Worm (Caenorhabditis elegans) whole organism, young adult: ENCODE results near the gene Y41E3.6.
"Not testable (repeated sequence)": the region's sequence is repeated elsewhere in the genome, so short reads cannot be mapped to it uniquely, and the experiment has no call there.

ENCODE experiments used
- B0035.1 ChIP-seq: sonication (generic microtip); optimal IDR thresholded peaks from 2 replicates; lab custom pipeline; 2016; ENCODE audit warnings: missing genetic modification characterization, mild to moderate bottlenecking, missing compliant biosample characterization, missing genotype, missing genetic modification reagents
- B0261.1 ChIP-seq: sonication (generic microtip); optimal IDR thresholded peaks from 2 replicates; lab custom pipeline; 2016; ENCODE audit warnings: mild to moderate bottlenecking, missing genetic modification characterization, moderate library complexity, missing compliant biosample characterization
- C06A6.2 ChIP-seq: fragments of 200-800 bp; sonication (Bioruptor generic); conservative IDR thresholded peaks from 2 replicates; pipeline ENCODE4 v1.3.6; 2022; ENCODE audit warnings: missing genetic modification characterization, missing compliant biosample characterization
- F37B4.10 ChIP-seq: fragments of 200-800 bp; sonication (Bioruptor generic); IDR thresholded peaks from 2 replicates; pipeline ENCODE4 v1.3.6; 2022; ENCODE audit warnings: missing genetic modification characterization, missing compliant biosample characterization
- F52B5.7 ChIP-seq: sonication (generic microtip); optimal IDR thresholded peaks from 2 replicates; lab custom pipeline; 2016; ENCODE audit warnings: mild to moderate bottlenecking, missing genetic modification characterization, missing compliant biosample characterization
- T07F8.4 ChIP-seq: sonication (generic microtip); optimal IDR thresholded peaks from 2 replicates; lab custom pipeline; 2016; ENCODE audit warnings: mild to moderate bottlenecking, missing genetic modification characterization, moderate library complexity, missing compliant biosample characterization
- Y79H2A.3 ChIP-seq: fragments of 200-800 bp; sonication (Bioruptor generic); conservative IDR thresholded peaks from 2 replicates; pipeline ENCODE4 v1.3.6; 2022; ENCODE audit warnings: missing genetic modification reagents, missing genetic modification characterization, missing compliant biosample characterization
- ZK185.1 ChIP-seq: sonication (generic microtip); optimal IDR thresholded peaks from 2 replicates; lab custom pipeline; 2016; ENCODE audit warnings: mild to moderate bottlenecking, missing genetic modification characterization, missing compliant biosample characterization; ENCODE audit not compliant: poor library complexity, severe bottlenecking
- athp-1 ChIP-seq: sonication (generic microtip); optimal IDR thresholded peaks from 2 replicates; lab custom pipeline; 2017; ENCODE audit warnings: mild to moderate bottlenecking, missing genetic modification characterization, missing compliant biosample characterization
- attf-5 ChIP-seq: fragments of 200-800 bp; sonication (Bioruptor generic); optimal IDR thresholded peaks from 2 replicates; lab custom pipeline; 2018; ENCODE audit warnings: mild to moderate bottlenecking, missing genetic modification characterization, missing compliant biosample characterization
- bed-1 ChIP-seq: fragments of 200-800 bp; sonication (Bioruptor generic); IDR thresholded peaks from 2 replicates; pipeline ENCODE4 v1.3.6; 2022; ENCODE audit warnings: missing genetic modification reagents, missing genetic modification characterization, missing compliant biosample characterization
- cebp-1 ChIP-seq, 2 experiments: fragments of 200-800 bp in 1 of 2; sonication (Bioruptor generic) in 1 of 2; sonication (generic microtip) in 1 of 2; IDR thresholded peaks in 1 of 2; optimal IDR thresholded peaks in 1 of 2; 2 replicates each; pipeline versions ENCODE4 v1.3.6 to Lab custom; 2017 to 2022; ENCODE audit warnings: missing compliant biosample characterization in 2 of 2, missing genetic modification characterization in 2 of 2, mild to moderate bottlenecking in 1 of 2, missing genetic modification reagents in 1 of 2, moderate library complexity in 1 of 2
- ceh-27 ChIP-seq: fragments of 200-800 bp; sonication (Bioruptor generic); optimal IDR thresholded peaks from 2 replicates; lab custom pipeline; 2018; ENCODE audit warnings: mild to moderate bottlenecking, missing genetic modification characterization, moderate library complexity, missing compliant biosample characterization
- dox-1 ChIP-seq: fragments of 200-800 bp; sonication (Bioruptor generic); IDR thresholded peaks from 2 replicates; pipeline ENCODE4 v1.3.6; 2022; ENCODE audit warnings: missing genetic modification reagents, missing genetic modification characterization, missing compliant biosample characterization
- efl-1 ChIP-seq: fragments of 150-350 bp; optimal IDR thresholded peaks from 2 replicates; lab custom pipeline; 2014; ENCODE audit warnings: missing biosample characterization, missing genetic modification reagents, missing genetic modification characterization
- egrh-3 ChIP-seq: fragments of 200-800 bp; sonication (Bioruptor generic); IDR thresholded peaks from 2 replicates; pipeline ENCODE4 v1.3.6; 2022; ENCODE audit warnings: missing genetic modification reagents, missing genetic modification characterization, missing compliant biosample characterization
- hrde-1 ChIP-seq: sonication (generic microtip); optimal IDR thresholded peaks from 2 replicates; lab custom pipeline; 2016; ENCODE audit warnings: missing genetic modification characterization, mild to moderate bottlenecking, missing compliant biosample characterization, moderate library complexity, missing genotype, missing genetic modification reagents, borderline replicate concordance
- lag-1 ChIP-seq: fragments of 200-800 bp; sonication (Bioruptor generic); IDR thresholded peaks from 2 replicates; pipeline ENCODE4 v1.3.6; 2022; ENCODE audit warnings: missing genetic modification reagents, missing genetic modification characterization, missing compliant biosample characterization
- let-607 ChIP-seq, 2 experiments: fragments of 200-800 bp in 1 of 2; sonication (Bioruptor generic) in 1 of 2; sonication (generic microtip) in 1 of 2; optimal IDR thresholded peaks; 2 replicates each; lab custom pipeline; 2016 to 2018; ENCODE audit warnings: mild to moderate bottlenecking in 2 of 2, missing compliant biosample characterization in 2 of 2, missing genetic modification characterization in 2 of 2, moderate library complexity in 2 of 2, missing genotype in 1 of 2
- lin-35 ChIP-seq, 3 experiments: fragments of 150-350 bp in 2 of 3; sonication (generic microtip) in 1 of 3; optimal IDR thresholded peaks; 2 replicates each; lab custom pipeline; 2014 to 2018; ENCODE audit warnings: missing biosample characterization in 3 of 3, missing genetic modification characterization in 3 of 3, missing genetic modification reagents in 3 of 3
- lir-1 ChIP-seq: fragments of 200-800 bp; sonication (Bioruptor generic); conservative IDR thresholded peaks from 2 replicates; pipeline ENCODE4 v1.3.6; 2022; ENCODE audit warnings: missing genetic modification reagents, missing genetic modification characterization, missing compliant biosample characterization
- lsy-27 ChIP-seq: sonication (generic microtip); optimal IDR thresholded peaks from 2 replicates; lab custom pipeline; 2017; ENCODE audit warnings: missing genetic modification characterization, mild to moderate bottlenecking, missing compliant biosample characterization, antibody characterized with exemption, missing genotype, borderline replicate concordance; ENCODE audit not compliant: insufficient read depth
- madf-3 ChIP-seq: fragments of 200-800 bp; sonication (Bioruptor generic); IDR thresholded peaks from 2 replicates; pipeline ENCODE4 v1.3.6; 2022; ENCODE audit warnings: missing genetic modification reagents, missing genetic modification characterization, missing compliant biosample characterization
- mcd-1 ChIP-seq: fragments of 200-800 bp; sonication (Bioruptor generic); IDR thresholded peaks from 2 replicates; pipeline ENCODE4 v1.3.6; 2022; ENCODE audit warnings: missing genetic modification reagents, missing genetic modification characterization, missing compliant biosample characterization
- nfyb-1 ChIP-seq: fragments of 200-800 bp; sonication (Bioruptor generic); IDR thresholded peaks from 2 replicates; pipeline ENCODE4 v1.3.6; 2022; ENCODE audit warnings: missing genetic modification reagents, missing genetic modification characterization, missing compliant biosample characterization
- nhr-179 ChIP-seq: sonication (generic microtip); optimal IDR thresholded peaks from 2 replicates; lab custom pipeline; 2016; ENCODE audit warnings: mild to moderate bottlenecking, missing genetic modification characterization, missing compliant biosample characterization
- nhr-27 ChIP-seq: fragments of 200-800 bp; sonication (Bioruptor generic); optimal IDR thresholded peaks from 2 replicates; lab custom pipeline; 2018; ENCODE audit warnings: mild to moderate bottlenecking, missing genetic modification characterization, moderate library complexity, missing compliant biosample characterization
- rec-8 ChIP-seq, 2 experiments: sonication (generic microtip); optimal IDR thresholded peaks; 2 replicates each; lab custom pipeline; 2016; ENCODE audit warnings: mild to moderate bottlenecking in 2 of 2, missing genetic modification characterization in 2 of 2, missing genetic modification reagents in 2 of 2, missing genotype in 2 of 2, missing biosample characterization in 1 of 2, missing compliant biosample characterization in 1 of 2, moderate library complexity in 1 of 2
- snpc-1.1 ChIP-seq: sonication (generic microtip); optimal IDR thresholded peaks from 2 replicates; lab custom pipeline; 2017; ENCODE audit warnings: missing genetic modification characterization, mild to moderate bottlenecking, missing compliant biosample characterization, antibody characterized with exemption, moderate library complexity, missing genotype, missing genetic modification reagents; ENCODE audit not compliant: insufficient read depth
- snpc-3.4 ChIP-seq: sonication (generic microtip); optimal IDR thresholded peaks from 2 replicates; lab custom pipeline; 2017; ENCODE audit warnings: missing genetic modification characterization, mild to moderate bottlenecking, missing compliant biosample characterization, antibody characterized with exemption, moderate library complexity, missing genotype, missing genetic modification reagents
- snpc-4 ChIP-seq, 5 experiments: fragments of 150-350 bp in 1 of 5; sonication (generic microtip) in 4 of 5; optimal IDR thresholded peaks; 2 replicates each; lab custom pipeline; 2014 to 2018; ENCODE audit warnings: missing genetic modification characterization in 5 of 5, missing biosample characterization in 3 of 5, antibody characterized with exemption in 2 of 5, mild to moderate bottlenecking in 2 of 5, missing compliant biosample characterization in 2 of 5, missing genotype in 2 of 5, moderate library complexity in 2 of 5, missing genetic modification reagents in 1 of 5
- tbx-9 ChIP-seq: sonication (generic microtip); optimal IDR thresholded peaks from 2 replicates; lab custom pipeline; 2016; ENCODE audit warnings: borderline replicate concordance, missing genetic modification characterization, inconsistent platforms, missing compliant biosample characterization
- tlf-1 ChIP-seq: fragments of 200-800 bp; sonication (Bioruptor generic); optimal IDR thresholded peaks from 2 replicates; lab custom pipeline; 2018; ENCODE audit warnings: mild to moderate bottlenecking, missing genetic modification characterization, missing compliant biosample characterization
- unc-62 ChIP-seq: fragments of 150-350 bp; optimal IDR thresholded peaks from 2 replicates; lab custom pipeline; 2014; ENCODE audit warnings: missing biosample characterization, missing genetic modification reagents, missing genetic modification characterization
- zim-3 ChIP-seq: sonication (generic microtip); optimal IDR thresholded peaks from 2 replicates; lab custom pipeline; 2017; ENCODE audit warnings: mild to moderate bottlenecking, missing genetic modification characterization, moderate library complexity, missing compliant biosample characterization
- ztf-18 ChIP-seq: sonication (generic microtip); optimal IDR thresholded peaks from 2 replicates; lab custom pipeline; 2016; ENCODE audit warnings: missing genotype, mild to moderate bottlenecking, missing genetic modification characterization, missing compliant biosample characterization
- ztf-28 ChIP-seq: fragments of 200-800 bp; sonication (Bioruptor generic); IDR thresholded peaks from 2 replicates; pipeline ENCODE4 v1.3.6; 2022; ENCODE audit warnings: missing genetic modification reagents, missing genetic modification characterization, missing compliant biosample characterization
- ztf-3 ChIP-seq: fragments of 200-800 bp; sonication (Bioruptor generic); optimal IDR thresholded peaks from 2 replicates; lab custom pipeline; 2018; ENCODE audit warnings: mild to moderate bottlenecking, missing genetic modification characterization, missing compliant biosample characterization
- ztf-6 ChIP-seq: fragments of 200-800 bp; sonication (Bioruptor generic); IDR thresholded peaks from 2 replicates; pipeline ENCODE4 v1.3.6; 2022; ENCODE audit warnings: missing genetic modification reagents, missing genetic modification characterization, missing compliant biosample characterization

The Y41E3.6 gene

DNA sequence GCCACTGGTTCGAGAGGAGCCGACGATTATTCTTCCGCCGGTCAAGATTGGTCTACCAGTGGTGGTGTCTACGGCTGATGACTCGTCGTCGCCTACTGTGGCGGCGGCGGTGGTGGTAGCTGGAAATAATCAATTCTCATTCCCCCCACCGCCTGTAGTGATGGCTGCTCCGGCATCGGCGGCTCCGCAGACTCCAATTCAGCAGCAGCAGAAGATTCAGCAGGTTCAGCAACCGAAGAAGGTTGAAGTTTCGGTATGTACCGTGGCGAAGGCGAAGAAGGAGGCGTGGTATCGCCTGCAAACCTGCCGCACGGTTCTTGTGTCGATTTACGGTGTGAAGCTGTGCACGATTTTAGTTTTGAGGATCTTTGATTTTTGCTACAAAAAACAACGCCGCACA lies 39.6 kb downstream of the Y41E3.6 start (continued):
- no peak for TF ChIP-seq lir-1
- peak; percentile 37 for TF ChIP-seq ztf-18
- no peak for TF ChIP-seq ZK185.1 (tag; lab: Kevin White, UChicago)
- TF ChIP-seq tlf-1 (GFP tag; lab: Kevin White, UChicago): no peak
- peak; percentile 45; the same call in 1 of the 2 replicates for TF ChIP-seq egrh-3 (GFP tag; lab: Robert Waterston, UW)
- no peak for TF ChIP-seq madf-3 (GFP tag; lab: Robert Waterston, UW)
- TF ChIP-seq let-607 (tag; optimal IDR thresholded peaks at IDR 0.05; lab: Kevin White, UChicago): no peak
- TF ChIP-seq dox-1 (GFP tag; lab: Robert Waterston, UW): 0 out of 2 replicates have a peak, but pooled peaks have one; percentile 9
- TF ChIP-seq C06A6.2: no peak
- TF ChIP-seq, all 124 proteins: peak for 7

DNA sequence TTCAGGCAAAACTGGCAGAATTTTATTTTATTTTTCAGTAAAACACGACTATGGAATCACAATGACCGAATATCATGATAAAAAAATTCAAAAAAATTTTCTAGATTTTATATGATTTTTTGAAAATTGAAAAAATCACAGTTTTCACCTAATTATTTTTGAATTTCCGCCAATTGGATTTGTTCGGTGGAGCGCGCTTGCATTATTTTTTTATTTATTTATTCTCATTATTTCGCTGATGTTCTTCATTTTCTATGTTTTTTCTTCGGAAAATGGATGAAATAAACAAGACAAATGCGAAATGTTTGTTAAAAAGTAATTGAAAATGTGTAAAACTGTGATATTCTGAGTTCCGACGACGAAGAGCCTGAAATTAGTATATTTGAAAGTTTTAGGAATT lies 41.3 kb downstream of the Y41E3.6 start:
- TF ChIP-seq mcd-1 (GFP tag; lab: Robert Waterston, UW) (0 out of 2 replicates have a peak, but pooled peaks have one; percentile 29), snpc-4 (tag; optimal IDR thresholded peaks at IDR 0.05; lab: Kevin White, UChicago) (peak in 1 of 4 experiments; percentile 67)
- not testable (repeated sequence) for TF ChIP-seq snpc-4 (GFP tag; optimal IDR thresholded peaks at IDR 0.05; lab: Kevin White, UChicago)

DNA sequence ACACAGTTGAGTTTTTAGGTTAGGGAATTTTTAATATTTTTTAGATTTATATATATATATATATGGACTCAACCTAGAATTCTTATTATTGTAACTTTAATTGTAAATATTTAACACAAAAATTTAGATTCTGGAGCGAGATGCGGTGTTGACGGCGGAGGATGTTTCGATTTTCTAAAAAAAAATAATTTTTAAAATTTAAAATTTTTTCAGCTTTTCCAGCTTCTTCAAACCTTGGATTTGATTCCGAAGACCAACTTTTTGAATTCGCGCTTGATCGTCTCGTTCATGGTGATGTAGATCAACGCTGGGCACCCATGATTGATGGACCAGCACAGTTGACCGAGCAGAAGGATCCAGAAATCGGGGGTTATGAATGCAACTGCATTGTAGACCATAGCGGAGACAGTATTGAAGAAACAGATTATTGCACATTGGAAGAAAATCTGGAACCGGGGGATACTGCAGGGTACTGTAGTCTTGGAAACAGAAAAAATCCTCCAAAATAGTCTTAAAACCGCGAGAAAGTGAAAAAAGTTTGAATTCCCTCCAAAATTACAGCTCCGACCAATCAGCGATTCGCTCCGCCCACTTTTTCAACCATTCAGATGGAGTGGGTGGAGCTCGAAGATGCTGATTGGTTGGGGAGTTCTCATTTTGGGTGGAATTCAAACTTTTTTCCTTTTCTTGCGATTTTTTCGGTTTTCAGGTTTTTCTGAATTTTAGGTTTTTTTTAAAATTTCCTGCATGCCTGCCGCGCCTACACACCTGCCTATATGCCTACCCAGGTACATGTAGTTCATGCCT lies 42.9 kb downstream of the Y41E3.6 start:
- TF ChIP-seq B0261.1 (tag; lab: Kevin White, UChicago) (peak; percentile 3), zim-3 (peak; percentile 48), nhr-179 (tag; lab: Kevin White, UChicago) (no peak), Y79H2A.3 (GFP tag; lab: Robert Waterston, UW) (0 out of 2 replicates have a peak, but pooled peaks have one; percentile 21), F52B5.7 (tag; lab: Kevin White, UChicago) (peak; percentile 30), nhr-27 (tag; lab: Kevin White, UChicago) (no peak), rec-8 (tag; optimal IDR thresholded peaks at IDR 0.05; lab: Kevin White, UChicago) (peak in 1 of 2 experiments; percentile 24), tbx-9 (tag; lab: Kevin White, UChicago) (no peak), lag-1 (GFP tag; lab: Robert Waterston, UW) (no peak), ztf-6 (GFP tag; lab: Robert Waterston, UW) (no peak), athp-1 (tag; lab: Kevin White, UChicago) (peak; percentile 14), B0035.1 (tag; lab: Kevin White, UChicago) (peak; percentile 26), hrde-1 (peak; percentile 45), ceh-27 (no peak), F37B4.10 (no peak), lsy-27 (no peak), let-607 (tag; optimal IDR thresholded peaks at IDR 0.05; lab: Kevin White, UChicago) (peak in 1 of 2 experiments; percentile 9), bed-1 (GFP tag; lab: Robert Waterston, UW) (0 out of 2 replicates have a peak, but pooled peaks have one; percentile 16), efl-1 (GFP tag; lab: Kevin White, UChicago) (no peak), lir-1 (no peak), ztf-28 (GFP tag; lab: Robert Waterston, UW) (no peak), unc-62 (GFP tag; lab: Kevin White, UChicago) (no peak), nfyb-1 (peak; percentile 94), C06A6.2 (no peak), attf-5 (GFP tag; lab: Kevin White, UChicago) (no peak), snpc-1.1 (tag; lab: Kevin White, UChicago) (no peak), T07F8.4 (tag; lab: Kevin White, UChicago) (no peak), ztf-3 (GFP tag; lab: Kevin White, UChicago) (no peak), lin-35 (GFP tag; optimal IDR thresholded peaks at IDR 0.05; lab: Kevin White, UChicago) (peak in 1 of 3 experiments; percentile 5), cebp-1 (GFP tag; IDR thresholded peaks at IDR 0.05; lab: Robert Waterston, UW) (no peak), cebp-1 (tag; optimal IDR thresholded peaks at IDR 0.05; lab: Kevin White, UChicago) (peak; percentile 2), snpc-3.4 (tag; lab: Kevin White, UChicago) (peak; percentile 3)
